Worm (Caenorhabditis elegans) whole organism, L1 larva: ENCODE data around the gene folt-3.
A peak's percentile ranks its signal among the peaks of the same experiment; 100 is the strongest.

Source experiments
- C04F5.9 ChIP-seq: sonication (generic microtip); optimal IDR thresholded peaks from 2 replicates; lab custom pipeline; 2016; ENCODE audit warnings: missing genetic modification characterization, missing compliant biosample characterization
- C16A3.4 ChIP-seq: fragments of 150-350 bp; optimal IDR thresholded peaks from 2 replicates; lab custom pipeline; 2014; ENCODE audit warnings: missing biosample characterization, missing genetic modification characterization
- C34B4.2 ChIP-seq: sonication (generic microtip); optimal IDR thresholded peaks from 2 replicates; lab custom pipeline; 2017; ENCODE audit warnings: mild to moderate bottlenecking, missing genetic modification characterization, missing compliant biosample characterization
- Y116A8C.19 ChIP-seq: sonication (generic microtip); optimal IDR thresholded peaks from 2 replicates; lab custom pipeline; 2016; ENCODE audit warnings: missing compliant biosample characterization, missing genetic modification characterization, borderline replicate concordance
- aha-1 ChIP-seq: fragments of 150-350 bp; optimal IDR thresholded peaks from 2 replicates; lab custom pipeline; 2014; ENCODE audit warnings: missing biosample characterization, missing genetic modification characterization
- alr-1 ChIP-seq: fragments of 200-800 bp; sonication (Bioruptor generic); optimal IDR thresholded peaks from 2 replicates; lab custom pipeline; 2018; ENCODE audit warnings: borderline replicate concordance, mild to moderate bottlenecking, missing genetic modification characterization, missing compliant biosample characterization
- ama-1 ChIP-seq: fragments of 150-350 bp; optimal IDR thresholded peaks from 2 replicates; lab custom pipeline; 2014
- ceh-8 ChIP-seq: fragments of 200-800 bp; sonication (Bioruptor generic); optimal IDR thresholded peaks from 2 replicates; lab custom pipeline; 2018; ENCODE audit warnings: mild to moderate bottlenecking, missing genetic modification characterization, moderate library complexity, missing compliant biosample characterization
- ceh-82 ChIP-seq, 3 experiments: fragments of 150-350 bp in 1 of 3; sonication (generic microtip) in 2 of 3; optimal IDR thresholded peaks; 2 replicates each; lab custom pipeline; 2014 to 2017; ENCODE audit warnings: missing biosample characterization in 3 of 3, missing genetic modification characterization in 3 of 3
- ceh-90 ChIP-seq: sonication (generic microtip); optimal IDR thresholded peaks from 2 replicates; lab custom pipeline; 2016; ENCODE audit warnings: missing genetic modification characterization, missing compliant biosample characterization
- dpl-1 ChIP-seq, 3 experiments: fragments of 150-350 bp in 2 of 3; sonication (generic microtip) in 1 of 3; optimal IDR thresholded peaks; 2 replicates each; lab custom pipeline; 2014 to 2017; ENCODE audit warnings: missing biosample characterization in 3 of 3, missing genetic modification characterization in 3 of 3, missing genetic modification reagents in 3 of 3
- efl-1 ChIP-seq, 4 experiments: fragments of 150-350 bp; optimal IDR thresholded peaks in 3 of 4; peaks in 1 of 4; 1 replicate in 1 of 4; 2 replicates in 3 of 4; lab custom pipeline; 2014; ENCODE audit warnings: missing biosample characterization in 2 of 4, missing genetic modification characterization in 2 of 4, missing genetic modification reagents in 2 of 4
- egl-13 ChIP-seq: sonication (generic microtip); optimal IDR thresholded peaks from 2 replicates; lab custom pipeline; 2016; ENCODE audit warnings: missing genotype, missing genetic modification reagents, missing genetic modification characterization, missing compliant biosample characterization
- egl-27 ChIP-seq, 2 experiments: fragments of 150-350 bp in 1 of 2; sonication (generic microtip); optimal IDR thresholded peaks; 3 replicates each; lab custom pipeline; 2017 to 2018; ENCODE audit warnings: missing biosample characterization in 2 of 2, missing genetic modification characterization in 2 of 2, missing genetic modification reagents in 2 of 2
- elt-2 ChIP-seq: sonication (generic microtip); optimal IDR thresholded peaks from 2 replicates; lab custom pipeline; 2016; ENCODE audit warnings: missing genetic modification characterization, mild to moderate bottlenecking, inconsistent platforms, missing compliant biosample characterization, missing genetic modification reagents
- ets-5 ChIP-seq: fragments of 200-800 bp; sonication (Bioruptor generic); IDR thresholded peaks from 2 replicates; pipeline ENCODE4 v1.3.6; 2022; ENCODE audit warnings: missing genetic modification characterization, missing compliant biosample characterization
- fkh-10 ChIP-seq: sonication (generic microtip); optimal IDR thresholded peaks from 2 replicates; lab custom pipeline; 2017; ENCODE audit warnings: missing biosample characterization, missing genetic modification reagents, missing genetic modification characterization
- fkh-4 ChIP-seq: sonication (generic microtip); optimal IDR thresholded peaks from 2 replicates; lab custom pipeline; 2016; ENCODE audit warnings: missing compliant biosample characterization, missing genetic modification characterization, borderline replicate concordance
- fos-1 ChIP-seq: fragments of 150-350 bp; optimal IDR thresholded peaks from 2 replicates; lab custom pipeline; 2014; ENCODE audit warnings: missing biosample characterization, missing genetic modification characterization
- hlh-17 ChIP-seq: fragments of 200-800 bp; sonication (Bioruptor generic); optimal IDR thresholded peaks from 2 replicates; lab custom pipeline; 2018; ENCODE audit warnings: missing genetic modification characterization, mild to moderate bottlenecking, missing compliant biosample characterization, moderate library complexity, borderline replicate concordance
- hlh-4 ChIP-seq: sonication (generic microtip); optimal IDR thresholded peaks from 2 replicates; lab custom pipeline; 2016; ENCODE audit warnings: mild to moderate bottlenecking, missing genetic modification characterization, missing compliant biosample characterization
- hpl-2 ChIP-seq: fragments of 150-350 bp; optimal IDR thresholded peaks from 2 replicates; lab custom pipeline; 2014; ENCODE audit warnings: missing biosample characterization, missing genetic modification reagents, missing genetic modification characterization
- jun-1 ChIP-seq: fragments of 150-350 bp; optimal IDR thresholded peaks from 2 replicates; lab custom pipeline; 2014; ENCODE audit warnings: missing biosample characterization, missing genetic modification reagents, missing genetic modification characterization
- lin-39 ChIP-seq: fragments of 150-350 bp; optimal IDR thresholded peaks from 2 replicates; lab custom pipeline; 2014; ENCODE audit warnings: missing biosample characterization, missing genetic modification reagents, missing genetic modification characterization
- mdl-1 ChIP-seq, 2 experiments: fragments of 150-350 bp; optimal IDR thresholded peaks; 2 replicates each; lab custom pipeline; 2014 to 2017; ENCODE audit warnings: missing biosample characterization in 2 of 2, missing genetic modification characterization in 2 of 2, inconsistent platforms in 1 of 2
- mef-2 ChIP-seq: fragments of 150-350 bp; optimal IDR thresholded peaks from 2 replicates; lab custom pipeline; 2014; ENCODE audit warnings: missing biosample characterization, missing genetic modification characterization
- mep-1 ChIP-seq: fragments of 150-350 bp; optimal IDR thresholded peaks from 2 replicates; lab custom pipeline; 2014; ENCODE audit warnings: missing biosample characterization, missing genetic modification characterization
- nhr-12 ChIP-seq: sonication (generic microtip); optimal IDR thresholded peaks from 2 replicates; lab custom pipeline; 2017; ENCODE audit warnings: missing biosample characterization, missing genetic modification characterization
- nhr-19 ChIP-seq: fragments of 200-800 bp; sonication (Bioruptor generic); conservative IDR thresholded peaks from 2 replicates; pipeline ENCODE4 v1.3.6; 2022; ENCODE audit warnings: missing genetic modification characterization, missing compliant biosample characterization
- nhr-20 ChIP-seq: sonication (generic microtip); optimal IDR thresholded peaks from 2 replicates; lab custom pipeline; 2016; ENCODE audit warnings: mild to moderate bottlenecking, missing genetic modification characterization, missing compliant biosample characterization
- nhr-237 ChIP-seq: fragments of 150-350 bp; optimal IDR thresholded peaks from 2 replicates; lab custom pipeline; 2014; ENCODE audit warnings: missing biosample characterization, missing genetic modification characterization
- nhr-28 ChIP-seq: fragments of 150-350 bp; optimal IDR thresholded peaks from 2 replicates; lab custom pipeline; 2014; ENCODE audit warnings: missing biosample characterization, missing genetic modification characterization
- nhr-47 ChIP-seq: sonication (generic microtip); optimal IDR thresholded peaks from 2 replicates; lab custom pipeline; 2016; ENCODE audit warnings: mild to moderate bottlenecking, missing genetic modification characterization, moderate library complexity, missing compliant biosample characterization
- nhr-71 ChIP-seq: sonication (generic microtip); optimal IDR thresholded peaks from 2 replicates; lab custom pipeline; 2016; ENCODE audit warnings: mild to moderate bottlenecking, missing genetic modification characterization, moderate library complexity, missing compliant biosample characterization
- nhr-76 ChIP-seq: sonication (generic microtip); optimal IDR thresholded peaks from 2 replicates; lab custom pipeline; 2017; ENCODE audit warnings: missing biosample characterization, missing genetic modification characterization
- nhr-84 ChIP-seq: sonication (generic microtip); optimal IDR thresholded peaks from 2 replicates; lab custom pipeline; 2017; ENCODE audit warnings: missing biosample characterization, missing genetic modification characterization
- nhr-85 ChIP-seq: sonication (generic microtip); peaks from one replicate; lab custom pipeline; 2016; ENCODE audit warnings: missing genetic modification characterization, inconsistent platforms, missing compliant biosample characterization
- nhr-90 ChIP-seq: sonication (generic microtip); optimal IDR thresholded peaks from 2 replicates; lab custom pipeline; 2016; ENCODE audit warnings: mild to moderate bottlenecking, missing genetic modification characterization, missing compliant biosample characterization; ENCODE audit not compliant: poor library complexity
- pag-3 ChIP-seq: sonication (generic microtip); optimal IDR thresholded peaks from 2 replicates; lab custom pipeline; 2017; ENCODE audit warnings: missing genetic modification characterization, mild to moderate bottlenecking, missing compliant biosample characterization, antibody characterized with exemption, borderline replicate concordance; ENCODE audit not compliant: insufficient read depth
- pax-3 ChIP-seq: fragments of 200-800 bp; sonication (Bioruptor generic); optimal IDR thresholded peaks from 2 replicates; lab custom pipeline; 2018; ENCODE audit warnings: mild to moderate bottlenecking, missing genetic modification characterization, moderate library complexity, missing compliant biosample characterization
- pqm-1 ChIP-seq: sonication (generic microtip); optimal IDR thresholded peaks from 3 replicates; lab custom pipeline; 2017; ENCODE audit warnings: missing biosample characterization, missing genetic modification characterization
- skn-1 ChIP-seq: fragments of 150-350 bp; optimal IDR thresholded peaks from 2 replicates; lab custom pipeline; 2014; ENCODE audit warnings: missing biosample characterization, missing genetic modification characterization
- snu-23 ChIP-seq: sonication (generic microtip); optimal IDR thresholded peaks from 2 replicates; lab custom pipeline; 2016; ENCODE audit warnings: missing genetic modification characterization, missing compliant biosample characterization
- sox-4 ChIP-seq: sonication (generic microtip); optimal IDR thresholded peaks from 2 replicates; lab custom pipeline; 2016; ENCODE audit warnings: missing genetic modification characterization, missing compliant biosample characterization
- sptf-1 ChIP-seq: fragments of 150-350 bp; optimal IDR thresholded peaks from 2 replicates; lab custom pipeline; 2014; ENCODE audit warnings: missing biosample characterization, missing genetic modification characterization
- sup-37 ChIP-seq: fragments of 200-800 bp; sonication (Bioruptor generic); optimal IDR thresholded peaks from 2 replicates; lab custom pipeline; 2018; ENCODE audit warnings: mild to moderate bottlenecking, missing genetic modification characterization, missing compliant biosample characterization
- tbx-2 ChIP-seq: sonication (generic microtip); optimal IDR thresholded peaks from 2 replicates; lab custom pipeline; 2016; ENCODE audit warnings: missing genetic modification characterization, missing compliant biosample characterization
- unc-130 ChIP-seq: fragments of 150-350 bp; optimal IDR thresholded peaks from 2 replicates; lab custom pipeline; 2017; ENCODE audit warnings: missing biosample characterization, missing genetic modification characterization, inconsistent platforms
- zag-1 ChIP-seq: fragments of 150-350 bp; optimal IDR thresholded peaks from 2 replicates; lab custom pipeline; 2014; ENCODE audit warnings: missing biosample characterization, missing genetic modification characterization
- zip-4 ChIP-seq: fragments of 200-800 bp; sonication (Bioruptor generic); optimal IDR thresholded peaks from 2 replicates; lab custom pipeline; 2018; ENCODE audit warnings: mild to moderate bottlenecking, missing genetic modification characterization, moderate library complexity, missing compliant biosample characterization

The folt-3 gene

DNA sequence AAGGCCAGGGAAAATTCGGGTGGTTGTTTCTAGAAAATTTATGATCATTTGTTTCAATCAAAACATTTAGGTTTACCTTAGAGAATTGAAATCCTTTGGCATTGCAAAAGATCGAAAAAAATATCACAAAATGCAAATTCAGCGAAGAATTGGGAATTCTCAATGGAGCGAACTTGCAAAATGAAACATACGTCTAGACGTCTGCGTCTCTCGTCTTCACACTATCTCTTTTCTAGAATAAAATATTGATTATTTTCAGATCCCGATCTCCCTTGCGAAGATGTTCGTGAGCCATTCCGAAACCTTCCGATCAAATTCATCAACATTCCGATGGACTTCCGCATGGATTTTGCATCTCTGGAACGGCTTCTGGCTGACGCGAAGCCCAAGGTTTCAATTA is 29.2 kb downstream of the folt-3 start, which contains the start of gene ets-6 (continued):
- TF ChIP-seq efl-1 (optimal IDR thresholded peaks at IDR 0.05; lab: Kevin White, UChicago) (peak; percentile 75 to 77), efl-1 (GFP tag; optimal IDR thresholded peaks at IDR 0.05 in 1 of 2; lab: Kevin White, UChicago) (peak; percentile 67 to 96), lin-39 (tag; lab: Kevin White, UChicago) (peak; percentile 25), unc-130 (no peak), nhr-90 (peak; percentile 46), nhr-84 (tag; lab: Kevin White, UChicago) (no peak), nhr-71 (tag; lab: Kevin White, UChicago) (peak; percentile 76), nhr-47 (tag; lab: Kevin White, UChicago) (peak; percentile 70), fkh-10 (GFP tag; lab: Kevin White, UChicago) (no peak), zag-1 (no peak), pag-3 (no peak), nhr-19 (GFP tag; lab: Robert Waterston, UW) (peak; percentile 54), mep-1 (tag; lab: Kevin White, UChicago) (peak; percentile 72), ceh-8 (GFP tag; lab: Kevin White, UChicago) (no peak), sup-37 (GFP tag; lab: Kevin White, UChicago) (no peak), fkh-4 (tag; lab: Kevin White, UChicago) (no peak), alr-1 (tag; lab: Kevin White, UChicago) (no peak), nhr-237 (tag; lab: Kevin White, UChicago) (no peak), nhr-28 (tag; lab: Kevin White, UChicago) (no peak), C16A3.4 (tag; lab: Kevin White, UChicago) (peak; percentile 27), C04F5.9 (no peak), nhr-85 (tag; lab: Kevin White, UChicago) (peak; percentile 82), hpl-2 (GFP tag; lab: Kevin White, UChicago) (no peak), C34B4.2 (no peak), zip-4 (no peak), sptf-1 (tag; lab: Kevin White, UChicago) (no peak), fos-1 (peak; percentile 37), ets-5 (GFP tag; lab: Robert Waterston, UW) (no peak), skn-1 (peak; percentile 25), tbx-2 (tag; lab: Kevin White, UChicago) (peak; percentile 54), mdl-1 (tag; optimal IDR thresholded peaks at IDR 0.05; lab: Kevin White, UChicago) (no peak), jun-1 (tag; lab: Kevin White, UChicago) (peak; percentile 49), mef-2 (tag; lab: Kevin White, UChicago) (no peak), snu-23 (GFP tag; lab: Kevin White, UChicago) (peak; percentile 74), egl-13 (tag; lab: Kevin White, UChicago) (no peak), ceh-82 (tag; optimal IDR thresholded peaks at IDR 0.05; lab: Kevin White, UChicago) (peak in 2 of 3 experiments; percentile 26 to 27), ama-1 (lab: Kevin White, UChicago) (no peak), pax-3 (no peak), aha-1 (no peak), Y116A8C.19 (tag; lab: Kevin White, UChicago) (no peak), elt-2 (no peak), egl-27 (tag; optimal IDR thresholded peaks at IDR 0.05; lab: Kevin White, UChicago) (no peak), nhr-20 (tag; lab: Kevin White, UChicago) (peak; percentile 65), hlh-17 (no peak)
- TF ChIP-seq, all 84 proteins: peak for 29

DNA sequence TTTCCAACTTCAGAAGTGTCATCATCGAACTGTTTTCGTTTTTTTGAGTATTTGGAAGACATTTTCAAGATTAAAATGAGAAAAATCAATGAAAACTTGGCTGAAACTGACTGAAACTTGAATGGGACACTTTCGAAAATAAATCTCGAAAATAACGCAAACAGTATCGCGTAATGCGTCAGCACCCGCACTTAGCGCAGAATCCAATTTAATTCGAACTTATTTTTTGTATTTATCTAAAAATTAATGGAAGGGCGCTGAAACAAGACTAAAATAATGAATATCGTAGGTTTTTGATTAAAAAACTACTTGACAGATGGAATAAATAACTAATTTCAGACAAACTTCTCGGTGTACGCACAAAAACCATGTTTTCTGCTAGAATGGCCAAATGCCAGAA is 34.0 kb downstream of the folt-3 start, which contains the start of the genes snu-66 and ints-9:
Gene snu-66 (minus strand): TSS at position 108 of the 400 bp plus-strand sequence.
Gene ints-9 (plus strand): TSS at position 240 of the 400 bp plus-strand sequence.
- TF ChIP-seq efl-1 (optimal IDR thresholded peaks at IDR 0.05; lab: Kevin White, UChicago) (peak; percentile 67 to 80), efl-1 (GFP tag; optimal IDR thresholded peaks at IDR 0.05 in 1 of 2; lab: Kevin White, UChicago) (peak; percentile 78 to 96), nhr-76 (no peak), hlh-17 (no peak), mep-1 (tag; lab: Kevin White, UChicago) (peak; percentile 87), dpl-1 (GFP tag; optimal IDR thresholded peaks at IDR 0.05; lab: Kevin White, UChicago) (peak; percentile 68 to 79 (median 79)), lin-39 (tag; lab: Kevin White, UChicago) (peak; percentile 48), egl-27 (tag; optimal IDR thresholded peaks at IDR 0.05; lab: Kevin White, UChicago) (no peak), fkh-4 (tag; lab: Kevin White, UChicago) (no peak), sox-4 (tag; lab: Kevin White, UChicago) (no peak), ceh-82 (tag; optimal IDR thresholded peaks at IDR 0.05; lab: Kevin White, UChicago) (peak; percentile 66 to 81 (median 67)), nhr-237 (tag; lab: Kevin White, UChicago) (no peak), unc-130 (peak; percentile 71), hlh-4 (tag; lab: Kevin White, UChicago) (no peak), ceh-90 (tag; lab: Kevin White, UChicago) (no peak), ama-1 (lab: Kevin White, UChicago) (peak; percentile 29), pqm-1 (tag; lab: Kevin White, UChicago) (no peak), sptf-1 (tag; lab: Kevin White, UChicago) (no peak), egl-13 (tag; lab: Kevin White, UChicago) (no peak), nhr-90 (peak; percentile 76), nhr-12 (tag; lab: Kevin White, UChicago) (no peak), nhr-19 (GFP tag; lab: Robert Waterston, UW) (peak; percentile 70), ceh-8 (GFP tag; lab: Kevin White, UChicago) (peak; percentile 27), alr-1 (tag; lab: Kevin White, UChicago) (no peak)
